Worm (Caenorhabditis elegans): ENCODE data around the gene chpf-1.

- no peak for TF ChIP-seq hnd-1 (tag; optimal IDR thresholded peaks at IDR 0.05)
- no peak for TF ChIP-seq flt-1 (GFP tag; IDR thresholded peaks at IDR 0.05)
- no peak for TF ChIP-seq aly-1 (tag; optimal IDR thresholded peaks at IDR 0.05)
- TF ChIP-seq ama-1 (optimal IDR thresholded peaks at IDR 0.05) = no peak
- no peak for TF ChIP-seq tbx-11 (GFP tag; IDR thresholded peaks at IDR 0.05)
- no peak for TF ChIP-seq ets-7 (tag; optimal IDR thresholded peaks at IDR 0.05)
- no peak for TF ChIP-seq tra-4 (tag; optimal IDR thresholded peaks at IDR 0.05)
- no peak for TF ChIP-seq tbx-37 (GFP tag; conservative IDR thresholded peaks at IDR 0.05)
- TF ChIP-seq sea-1 (GFP tag; conservative IDR thresholded peaks at IDR 0.05) = no peak
- TF ChIP-seq ceh-13 (GFP tag; optimal IDR thresholded peaks at IDR 0.05) = no peak
Observed at ce11 chrV:10225610-10226009, 22.3 kb upstream of the chpf-1 start, which contains the start of gene daf-36.

All from whole organism, early embryonic.